Worm (Caenorhabditis elegans) whole organism, late embryonic: Measurements from ENCODE around the gene mev-1.

Experiments
- C38D4.7 ChIP-seq: fragments of 200-800 bp; sonication (Bioruptor generic); optimal IDR thresholded peaks from 2 replicates; lab custom pipeline; 2018; ENCODE audit warnings: mild to moderate bottlenecking, missing genetic modification characterization, moderate library complexity, missing compliant biosample characterization
- K02D7.2 ChIP-seq: sonication (generic microtip); optimal IDR thresholded peaks from 2 replicates; lab custom pipeline; 2017; ENCODE audit warnings: mild to moderate bottlenecking, missing genetic modification characterization, missing compliant biosample characterization
- K09A11.1 ChIP-seq: sonication (generic microtip); optimal IDR thresholded peaks from 2 replicates; lab custom pipeline; 2017; ENCODE audit warnings: antibody characterized with exemption, mild to moderate bottlenecking, missing genetic modification characterization, missing compliant biosample characterization; ENCODE audit not compliant: insufficient read depth
- T23F11.4 ChIP-seq: fragments of 200-800 bp; sonication (Bioruptor generic); optimal IDR thresholded peaks from 2 replicates; lab custom pipeline; 2018; ENCODE audit warnings: mild to moderate bottlenecking, missing genetic modification characterization, missing compliant biosample characterization
- ama-1 ChIP-seq: fragments of 150-350 bp; optimal IDR thresholded peaks from 2 replicates; lab custom pipeline; 2014
- ceh-14 ChIP-seq: sonication (generic microtip); optimal IDR thresholded peaks from 2 replicates; lab custom pipeline; 2016; ENCODE audit warnings: missing genotype, missing genetic modification characterization, missing compliant biosample characterization
- ceh-19 ChIP-seq: fragments of 200-800 bp; sonication (Bioruptor generic); optimal IDR thresholded peaks from 2 replicates; lab custom pipeline; 2018; ENCODE audit warnings: mild to moderate bottlenecking, missing genetic modification characterization, missing compliant biosample characterization
- ceh-22 ChIP-seq: sonication (generic microtip); optimal IDR thresholded peaks from 2 replicates; lab custom pipeline; 2017; ENCODE audit warnings: missing biosample characterization, missing genetic modification characterization
- ceh-30 ChIP-seq: fragments of 150-350 bp; optimal IDR thresholded peaks from 2 replicates; lab custom pipeline; 2014; ENCODE audit warnings: missing biosample characterization, missing genetic modification characterization
- ceh-34 ChIP-seq: sonication (generic microtip); optimal IDR thresholded peaks from 2 replicates; lab custom pipeline; 2016; ENCODE audit warnings: mild to moderate bottlenecking, missing genetic modification characterization, missing compliant biosample characterization
- ceh-48 ChIP-seq: sonication (generic microtip); optimal IDR thresholded peaks from 2 replicates; lab custom pipeline; 2016; ENCODE audit warnings: missing genetic modification characterization, inconsistent platforms, missing compliant biosample characterization
- ceh-9 ChIP-seq: sonication (generic microtip); optimal IDR thresholded peaks from 2 replicates; lab custom pipeline; 2016; ENCODE audit warnings: mild to moderate bottlenecking, missing genetic modification characterization, inconsistent platforms, missing compliant biosample characterization
- dve-1 ChIP-seq: sonication (generic microtip); optimal IDR thresholded peaks from 2 replicates; lab custom pipeline; 2017; ENCODE audit warnings: antibody characterized with exemption, mild to moderate bottlenecking, missing genetic modification characterization, missing compliant biosample characterization
- elt-2 ChIP-seq: sonication (generic microtip); optimal IDR thresholded peaks from 2 replicates; lab custom pipeline; 2016; ENCODE audit warnings: missing genetic modification reagents, missing genetic modification characterization, missing compliant biosample characterization
- elt-4 ChIP-seq: sonication (generic microtip); optimal IDR thresholded peaks from 2 replicates; lab custom pipeline; 2016; ENCODE audit warnings: missing genetic modification characterization, missing compliant biosample characterization
- eyg-1 ChIP-seq: sonication (generic microtip); optimal IDR thresholded peaks from 2 replicates; lab custom pipeline; 2016; ENCODE audit warnings: missing genotype, missing genetic modification characterization, missing compliant biosample characterization
- fkh-10 ChIP-seq: fragments of 150-350 bp; optimal IDR thresholded peaks from 2 replicates; lab custom pipeline; 2014; ENCODE audit warnings: missing biosample characterization, missing genetic modification reagents, missing genetic modification characterization
- gmeb-2 ChIP-seq: sonication (generic microtip); optimal IDR thresholded peaks from 2 replicates; lab custom pipeline; 2016; ENCODE audit warnings: missing genetic modification characterization, inconsistent platforms, missing compliant biosample characterization
- hlh-13 ChIP-seq: fragments of 200-800 bp; sonication (Bioruptor generic); optimal IDR thresholded peaks from 2 replicates; lab custom pipeline; 2018; ENCODE audit warnings: mild to moderate bottlenecking, missing genetic modification characterization, missing compliant biosample characterization
- hlh-15 ChIP-seq: sonication (generic microtip); optimal IDR thresholded peaks from 2 replicates; lab custom pipeline; 2016; ENCODE audit warnings: missing genetic modification characterization, missing compliant biosample characterization
- hlh-30 ChIP-seq: sonication (generic microtip); optimal IDR thresholded peaks from 2 replicates; lab custom pipeline; 2017; ENCODE audit warnings: antibody characterized with exemption, missing genetic modification characterization, missing compliant biosample characterization; ENCODE audit not compliant: insufficient read depth
- hlh-6 ChIP-seq: sonication (generic microtip); optimal IDR thresholded peaks from 2 replicates; lab custom pipeline; 2016; ENCODE audit warnings: missing genotype, missing genetic modification characterization, missing compliant biosample characterization
- madf-2 ChIP-seq: sonication (generic microtip); optimal IDR thresholded peaks from 2 replicates; lab custom pipeline; 2017; ENCODE audit warnings: missing genetic modification characterization, missing compliant biosample characterization
- mec-3 ChIP-seq: sonication (generic microtip); optimal IDR thresholded peaks from 2 replicates; lab custom pipeline; 2016; ENCODE audit warnings: borderline replicate concordance, missing genetic modification characterization, missing compliant biosample characterization
- nfya-1 ChIP-seq: sonication (generic microtip); optimal IDR thresholded peaks from 2 replicates; lab custom pipeline; 2017; ENCODE audit warnings: missing genetic modification characterization, mild to moderate bottlenecking, missing compliant biosample characterization, antibody characterized with exemption, moderate library complexity
- nhr-11 ChIP-seq: fragments of 150-350 bp; optimal IDR thresholded peaks from 2 replicates; lab custom pipeline; 2014; ENCODE audit warnings: missing biosample characterization, missing genetic modification characterization
- nhr-232 ChIP-seq: sonication (generic microtip); optimal IDR thresholded peaks from 2 replicates; lab custom pipeline; 2016; ENCODE audit warnings: missing genetic modification characterization, missing compliant biosample characterization
- npax-4 ChIP-seq: sonication (generic microtip); optimal IDR thresholded peaks from 2 replicates; lab custom pipeline; 2016; ENCODE audit warnings: missing genetic modification characterization, missing compliant biosample characterization
- pag-3 ChIP-seq: sonication (generic microtip); optimal IDR thresholded peaks from 2 replicates; lab custom pipeline; 2016; ENCODE audit warnings: missing compliant biosample characterization, missing genetic modification characterization, borderline replicate concordance
- pax-1 ChIP-seq: fragments of 150-350 bp; optimal IDR thresholded peaks from 2 replicates; lab custom pipeline; 2014; ENCODE audit warnings: missing biosample characterization, missing genetic modification characterization
- pha-2 ChIP-seq: sonication (generic microtip); optimal IDR thresholded peaks from 2 replicates; lab custom pipeline; 2017; ENCODE audit warnings: mild to moderate bottlenecking, missing genetic modification characterization, missing compliant biosample characterization
- pha-4 ChIP-seq: fragments of 150-350 bp; optimal IDR thresholded peaks from 2 replicates; lab custom pipeline; 2018; ENCODE audit warnings: missing biosample characterization, missing genetic modification reagents, missing genetic modification characterization
- pqm-1 ChIP-seq: sonication (generic microtip); optimal IDR thresholded peaks from 2 replicates; lab custom pipeline; 2016; ENCODE audit warnings: missing genetic modification characterization, missing compliant biosample characterization
- pros-1 ChIP-seq: fragments of 150-350 bp; optimal IDR thresholded peaks from 2 replicates; lab custom pipeline; 2014; ENCODE audit warnings: missing biosample characterization, missing genetic modification reagents, missing genetic modification characterization
- ref-2 ChIP-seq: sonication (generic microtip); optimal IDR thresholded peaks from 2 replicates; lab custom pipeline; 2016; ENCODE audit warnings: missing genetic modification characterization, missing compliant biosample characterization
- sox-4 ChIP-seq: sonication (generic microtip); optimal IDR thresholded peaks from 2 replicates; lab custom pipeline; 2017; ENCODE audit warnings: mild to moderate bottlenecking, missing genetic modification characterization, inconsistent platforms, missing compliant biosample characterization
- syd-9 ChIP-seq: sonication (generic microtip); optimal IDR thresholded peaks from 2 replicates; lab custom pipeline; 2016; ENCODE audit warnings: mild to moderate bottlenecking, missing genetic modification characterization, moderate library complexity, missing compliant biosample characterization
- tbx-2 ChIP-seq: sonication (generic microtip); optimal IDR thresholded peaks from 2 replicates; lab custom pipeline; 2016; ENCODE audit warnings: missing genetic modification characterization, missing compliant biosample characterization
- tbx-7 ChIP-seq: sonication (generic microtip); optimal IDR thresholded peaks from 2 replicates; lab custom pipeline; 2016; ENCODE audit warnings: missing genotype, missing genetic modification characterization, missing compliant biosample characterization
- unc-3 ChIP-seq, 2 experiments: fragments of 200-800 bp in 1 of 2; sonication (Bioruptor generic) in 1 of 2; sonication (generic microtip) in 1 of 2; conservative IDR thresholded peaks in 1 of 2; optimal IDR thresholded peaks in 1 of 2; 2 replicates each; pipeline versions ENCODE4 v1.3.6 to Lab custom; 2016 to 2022; ENCODE audit warnings: missing compliant biosample characterization in 2 of 2, missing genetic modification characterization in 2 of 2, missing genetic modification reagents in 1 of 2
- unc-55 ChIP-seq: sonication (generic microtip); optimal IDR thresholded peaks from 2 replicates; lab custom pipeline; 2017; ENCODE audit warnings: missing biosample characterization, missing genetic modification reagents, missing genetic modification characterization
- unc-86 ChIP-seq: sonication (generic microtip); optimal IDR thresholded peaks from 2 replicates; lab custom pipeline; 2016; ENCODE audit warnings: missing genetic modification characterization, missing compliant biosample characterization
- zip-5 ChIP-seq: sonication (generic microtip); optimal IDR thresholded peaks from 2 replicates; lab custom pipeline; 2016; ENCODE audit warnings: missing genetic modification characterization, missing compliant biosample characterization

The mev-1 gene

ce11 chrIII:10341758-10342157 lies 7.7 kb downstream of the mev-1 start, which contains the start of gene tbx-9:
tbx-9 (minus strand) TSS chrIII:10341858.
- no peak for TF ChIP-seq ceh-22
- no peak for TF ChIP-seq elt-4
- no peak for TF ChIP-seq nhr-232 (tag; lab: Kevin White, UChicago)
- no peak for TF ChIP-seq dve-1 (tag; lab: Kevin White, UChicago)
- TF ChIP-seq ceh-14 (tag; lab: Kevin White, UChicago), result no peak
- TF ChIP-seq mec-3 (tag; lab: Kevin White, UChicago), result no peak
- TF ChIP-seq nfya-1 (tag; lab: Kevin White, UChicago), result no peak
- TF ChIP-seq hlh-13 (GFP tag; lab: Kevin White, UChicago), result no peak
- TF ChIP-seq syd-9 (tag; lab: Kevin White, UChicago), result no peak
- TF ChIP-seq madf-2, result no peak
- no peak for TF ChIP-seq ceh-34 (tag; lab: Kevin White, UChicago)
- TF ChIP-seq ceh-19 (GFP tag; lab: Kevin White, UChicago), result no peak
- TF ChIP-seq pros-1 (tag; lab: Kevin White, UChicago), result no peak
- TF ChIP-seq ama-1 (lab: Kevin White, UChicago), result no peak
- TF ChIP-seq pqm-1 (tag; lab: Kevin White, UChicago), result no peak
- TF ChIP-seq ceh-9 (tag; lab: Kevin White, UChicago), result no peak
- TF ChIP-seq zip-5 (tag; lab: Kevin White, UChicago), result no peak
- TF ChIP-seq ceh-48 (tag; lab: Kevin White, UChicago), result no peak
- TF ChIP-seq unc-55, result no peak

ce11 chrIII:10344762-10345161 lies 10.7 kb downstream of the mev-1 start:
- TF ChIP-seq nhr-11 (tag; lab: Kevin White, UChicago), result no peak
- TF ChIP-seq elt-4, result no peak
- no peak for TF ChIP-seq npax-4 (tag; lab: Kevin White, UChicago)
- TF ChIP-seq K09A11.1 (tag; lab: Kevin White, UChicago), result no peak
- TF ChIP-seq elt-2, result no peak
- TF ChIP-seq T23F11.4, result no peak
- no peak for TF ChIP-seq pha-4 (tag; lab: Kevin White, UChicago)
- TF ChIP-seq tbx-7 (tag; lab: Kevin White, UChicago), result no peak
- TF ChIP-seq pros-1 (tag; lab: Kevin White, UChicago), result no peak
- no peak for TF ChIP-seq tbx-2

DNA sequence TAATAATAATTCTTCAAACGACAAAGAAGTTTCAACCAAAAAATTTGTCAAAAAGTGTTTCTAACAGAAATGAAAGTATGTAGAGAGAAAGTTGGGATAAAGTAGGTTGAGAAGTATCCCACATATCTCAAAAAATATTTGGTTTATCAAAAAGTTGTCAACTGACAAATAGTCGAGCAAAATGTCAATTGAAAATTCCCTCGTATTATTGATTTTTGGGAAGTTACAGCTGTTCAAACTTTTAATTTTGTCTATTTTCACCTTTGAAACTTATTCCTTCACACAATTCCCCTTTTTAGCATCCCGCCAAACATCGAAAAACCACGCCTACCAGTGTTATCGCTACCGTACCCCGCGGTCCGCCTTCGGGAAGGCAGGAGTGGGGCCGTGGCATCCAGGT lies 13.0 kb downstream of the mev-1 start, which contains the start of gene tbx-8:
Gene tbx-8, plus strand, starts transcription at position 301 of the 400 bp plus-strand sequence.
- TF ChIP-seq hlh-30 (tag; lab: Kevin White, UChicago) (no peak), pag-3 (tag; lab: Kevin White, UChicago) (no peak), pros-1 (tag; lab: Kevin White, UChicago) (no peak), pha-2 (tag; lab: Kevin White, UChicago) (no peak), fkh-10 (GFP tag; lab: Kevin White, UChicago) (no peak), unc-55 (no peak), ref-2 (tag; lab: Kevin White, UChicago) (no peak), unc-86 (tag; lab: Kevin White, UChicago) (no peak), pax-1 (tag; lab: Kevin White, UChicago) (no peak), ama-1 (lab: Kevin White, UChicago) (no peak), hlh-15 (tag; lab: Kevin White, UChicago) (no peak), pha-4 (tag; lab: Kevin White, UChicago) (no peak)

DNA sequence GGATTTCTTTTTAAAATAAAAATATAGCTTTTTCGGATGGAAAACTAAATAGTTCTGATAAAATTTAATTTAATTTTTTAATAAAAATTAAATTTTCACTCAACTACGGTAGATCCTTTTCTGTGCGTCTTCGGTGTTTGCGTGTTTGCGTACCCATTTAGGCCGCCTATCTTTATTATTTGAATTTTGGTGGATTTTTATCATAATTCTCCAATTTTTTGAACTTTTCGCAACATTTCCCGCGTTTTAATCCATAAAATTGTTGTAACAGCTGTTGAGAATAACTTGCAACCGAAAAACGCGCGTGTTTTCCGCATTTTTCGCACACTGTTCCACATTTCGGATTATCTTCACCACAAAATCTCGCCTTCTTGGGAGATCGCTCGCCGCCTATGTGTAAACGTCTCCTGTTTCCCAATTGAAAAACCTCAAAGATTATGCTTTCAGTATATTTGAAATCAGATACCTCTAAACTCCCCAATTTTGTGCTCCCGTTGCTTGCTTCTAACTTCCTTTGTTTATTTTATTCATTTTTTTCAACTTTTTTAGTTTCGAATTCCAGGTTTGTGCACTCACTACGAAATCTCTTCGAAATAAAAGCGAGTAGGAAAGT lies 17.6 kb downstream of the mev-1 start, which contains the start of gene T07C4.3:
Gene T07C4.3, plus strand, starts transcription at position 563 of the 613 bp plus-strand sequence.
- no peak for TF ChIP-seq ceh-14 (tag; lab: Kevin White, UChicago)
- no peak for TF ChIP-seq unc-3 (GFP tag; conservative IDR thresholded peaks at IDR 0.05; lab: Robert Waterston, UW)
- TF ChIP-seq unc-3 (tag; optimal IDR thresholded peaks at IDR 0.05; lab: Kevin White, UChicago), result no peak
- no peak for TF ChIP-seq ceh-30
- TF ChIP-seq K02D7.2, result no peak
- TF ChIP-seq eyg-1 (tag; lab: Kevin White, UChicago), result no peak
- TF ChIP-seq gmeb-2 (tag; lab: Kevin White, UChicago), result no peak
- no peak for TF ChIP-seq C38D4.7 (GFP tag; lab: Kevin White, UChicago)
- no peak for TF ChIP-seq sox-4
- TF ChIP-seq ceh-19 (GFP tag; lab: Kevin White, UChicago), result no peak
- TF ChIP-seq ref-2 (tag; lab: Kevin White, UChicago), result no peak
- no peak for TF ChIP-seq hlh-13 (GFP tag; lab: Kevin White, UChicago)
- TF ChIP-seq nfya-1 (tag; lab: Kevin White, UChicago), result no peak
- no peak for TF ChIP-seq tbx-7 (tag; lab: Kevin White, UChicago)
- no peak for TF ChIP-seq hlh-6
- TF ChIP-seq, all 69 proteins: peak for 0
